Fruit fly (Drosophila melanogaster): ENCODE results near the gene LysX.
A peak's percentile ranks its signal among the peaks of the same experiment; 100 is the strongest.

The LysX gene

DNA sequence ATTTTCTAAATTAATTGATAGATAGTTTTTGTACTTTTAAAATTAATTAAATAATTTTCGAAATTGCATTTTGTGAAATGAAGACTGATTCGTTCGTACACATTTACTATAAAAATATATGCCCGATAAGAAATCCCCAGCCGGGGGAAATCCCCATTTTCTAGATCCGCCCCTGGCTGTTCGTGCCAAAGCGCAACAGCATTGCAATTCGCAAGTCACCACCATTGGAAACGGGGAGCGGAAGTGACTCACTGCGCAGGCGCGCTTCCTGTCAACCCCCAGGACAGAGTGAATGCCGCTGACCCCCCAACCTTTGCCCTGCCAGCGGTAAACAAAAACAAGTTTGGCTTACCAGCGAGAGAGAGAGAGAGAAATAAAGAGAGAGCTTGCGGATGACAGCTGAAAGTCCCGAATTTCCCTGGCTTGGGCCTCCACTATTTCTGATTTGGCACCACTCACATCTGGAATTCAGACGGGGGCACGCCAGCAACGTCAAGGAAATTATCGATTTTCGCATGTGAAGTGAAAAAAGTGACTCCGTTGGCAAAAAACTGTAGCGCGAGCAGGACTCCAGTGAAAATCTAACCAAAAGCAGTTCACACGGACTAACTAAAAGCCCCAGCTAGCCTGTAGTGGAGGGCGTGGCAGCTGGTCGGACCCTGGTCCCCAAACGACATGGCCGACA is 908 bp upstream of the LysX start, which contains the start of gene Aplip1 (continued):
- no peak for TF ChIP-seq CG8924 (tag; optimal IDR thresholded peaks at IDR 0.05)
- no peak for TF ChIP-seq fd64A (GFP tag; optimal IDR thresholded peaks at IDR 0.05)
- no peak for TF ChIP-seq jigr1 (GFP tag; IDR thresholded peaks at IDR 0.05)
- TF ChIP-seq jumu (GFP tag; optimal IDR thresholded peaks at IDR 0.05), result no peak
- TF ChIP-seq CG10462 (GFP tag; optimal IDR thresholded peaks at IDR 0.05), result no peak
- no peak for TF ChIP-seq CG7556 (GFP tag; optimal IDR thresholded peaks at IDR 0.05)
- 0 out of 2 replicates have a peak, but pooled peaks have one; percentile 21 for TF ChIP-seq CG16779 (GFP tag; IDR thresholded peaks at IDR 0.05)
- TF ChIP-seq CG7928 (GFP tag; optimal IDR thresholded peaks at IDR 0.05), result no peak
- no peak for TF ChIP-seq Dll (GFP tag; IDR thresholded peaks at IDR 0.05; ENCODE audit: partially characterized antibody)
- TF ChIP-seq Blimp-1 (GFP tag; optimal IDR thresholded peaks at IDR 0.05), result no peak
- peak; percentile 13 for TF ChIP-seq YL-1 (GFP tag; optimal IDR thresholded peaks at IDR 0.05)
- TF ChIP-seq Abd-B (GFP tag; optimal IDR thresholded peaks at IDR 0.05), result no peak
- TF ChIP-seq CG17385 (GFP tag; optimal IDR thresholded peaks at IDR 0.05), result no peak
- no peak for TF ChIP-seq klu (GFP tag; IDR thresholded peaks at IDR 0.05)
- no peak for TF ChIP-seq CG9727 (GFP tag; optimal IDR thresholded peaks at IDR 0.05)
- no peak for TF ChIP-seq CG9437 (GFP tag; optimal IDR thresholded peaks at IDR 0.05)
- no peak for TF ChIP-seq CG12391 (tag; optimal IDR thresholded peaks at IDR 0.05)
- peak; percentile 10 for TF ChIP-seq CG13296 (GFP tag; optimal IDR thresholded peaks at IDR 0.05)
- TF ChIP-seq CG31365 (tag; optimal IDR thresholded peaks at IDR 0.05), result no peak
- no peak for TF ChIP-seq CG4404 (GFP tag; IDR thresholded peaks at IDR 0.05)
- no peak for TF ChIP-seq Ravus (GFP tag; IDR thresholded peaks at IDR 0.05)
- TF ChIP-seq CG8388 (GFP tag; optimal IDR thresholded peaks at IDR 0.05), result no peak
- no peak for TF ChIP-seq oc (tag; optimal IDR thresholded peaks at IDR 0.05)
- no peak for TF ChIP-seq CG9609 (GFP tag; optimal IDR thresholded peaks at IDR 0.05)
- TF ChIP-seq CG12769 (tag; optimal IDR thresholded peaks at IDR 0.05), result no peak
- TF ChIP-seq ab (GFP tag; optimal IDR thresholded peaks at IDR 0.05), result no peak
- no peak for TF ChIP-seq CG1832 (GFP tag; optimal IDR thresholded peaks at IDR 0.05)
- no peak for TF ChIP-seq pb (GFP tag; optimal IDR thresholded peaks at IDR 0.05)
- no peak for TF ChIP-seq ham (GFP tag; IDR thresholded peaks at IDR 0.05)
- TF ChIP-seq CG11695 (GFP tag; IDR thresholded peaks at IDR 0.05), result 0 out of 3 replicates have a peak, but pooled peaks have one; percentile 15
- peak in 1 of 2 experiments; percentile 22 for TF ChIP-seq Pdp1 (GFP tag; optimal IDR thresholded peaks at IDR 0.05)
- TF ChIP-seq trem (tag; optimal IDR thresholded peaks at IDR 0.05), result no peak
- TF ChIP-seq Vsx1 (GFP tag; optimal IDR thresholded peaks at IDR 0.05), result no peak
- TF ChIP-seq ewg (GFP tag; optimal IDR thresholded peaks at IDR 0.05), result peak; percentile 96
- no peak for TF ChIP-seq CG2889 (GFP tag; IDR thresholded peaks at IDR 0.05)
- no peak for TF ChIP-seq Gug (GFP tag; IDR thresholded peaks at IDR 0.05)
- TF ChIP-seq crol (GFP tag; IDR thresholded peaks at IDR 0.05), result peak; percentile 30; the same call in 1 of the 2 replicates
- no peak for TF ChIP-seq CG4328 (GFP tag; optimal IDR thresholded peaks at IDR 0.05)
- TF ChIP-seq dpn (GFP tag; optimal IDR thresholded peaks at IDR 0.05), result no peak
- TF ChIP-seq Fer2 (tag; optimal IDR thresholded peaks at IDR 0.05), result no peak
- TF ChIP-seq schlank (tag; optimal IDR thresholded peaks at IDR 0.05), result no peak
- TF ChIP-seq CG14014 (GFP tag; IDR thresholded peaks at IDR 0.05), result no peak
- peak; percentile 28; the same call in 1 of the 2 replicates for TF ChIP-seq CG9932 (GFP tag; IDR thresholded peaks at IDR 0.05)
- TF ChIP-seq toy (GFP tag; IDR thresholded peaks at IDR 0.05), result no peak
- TF ChIP-seq CG9876 (GFP tag; optimal IDR thresholded peaks at IDR 0.05), result no peak
- TF ChIP-seq CTCF (GFP tag; optimal IDR thresholded peaks at IDR 0.05), result no peak
- no peak for TF ChIP-seq peb (GFP tag; IDR thresholded peaks at IDR 0.05)
- peak; percentile 21; the same call in 1 of the 2 replicates for TF ChIP-seq E2f1 (GFP tag; IDR thresholded peaks at IDR 0.05)
- TF ChIP-seq Meics (GFP tag; optimal IDR thresholded peaks at IDR 0.05), result peak; percentile 31
- TF ChIP-seq Rfx (GFP tag; IDR thresholded peaks at IDR 0.05), result no peak
